2 fruit fly cellular contexts compared by ENCODE assay signal in genomic region chr3L:19051926-19052325, dm6.
TF ChIP-seq lines count a peak whose summit lies in the region.

TSS of gene Acp76A (minus strand) at chr3L:19052026.

- no peak for TF ChIP-seq CTCF in whole organism, embryonic (GFP tag; optimal IDR thresholded peaks at IDR 0.05; lab: Kevin White, UChicago)

TF ChIP-seq in whole organism, adult, 20 proteins besides CTCF, POLR2A, EP300 and RAD21:
- no peak for TF ChIP-seq CG33017 (tag; optimal IDR thresholded peaks at IDR 0.05; lab: Kevin White, UChicago)
- TF ChIP-seq ovo (GFP tag; optimal IDR thresholded peaks at IDR 0.05; lab: Kevin White, UChicago): no peak
- peak; percentile 2 for TF ChIP-seq kay (GFP tag; lab: Kevin White, UChicago; ENCODE audit: borderline replicate concordance)
- TF ChIP-seq pad (GFP tag; optimal IDR thresholded peaks at IDR 0.05; lab: Kevin White, UChicago): no peak

TF ChIP-seq in whole organism, embryonic, 481 proteins besides CTCF, POLR2A, EP300 and RAD21:
- TF ChIP-seq sens (GFP tag; lab: Kevin White, UChicago): peak; percentile 56
- no peak for TF ChIP-seq ro (GFP tag; IDR thresholded peaks at IDR 0.05; lab: Robert Waterston, UW)
- TF ChIP-seq CG8765 (GFP tag; IDR thresholded peaks at IDR 0.05; lab: Robert Waterston, UW): no peak

Comparison
In these comparisons a context has a peak if more than half of its experiments do, and no peak if none do; other contexts are left out.
1. Of the 1 proteins assayed by ChIP-seq in both whole organism, embryonic and whole organism, adult: peak only in whole organism, embryonic: none; only in whole organism, adult: kay; in both: none; in neither: 0.